Worm (Caenorhabditis elegans): Measurements from ENCODE around the gene T28A11.16.

ce11 chrV:3234887-3235286 is 24.1 kb downstream of the T28A11.16 start, which contains the start of gene K08D9.6:
- TF ChIP-seq nhr-28 (tag; optimal IDR thresholded peaks at IDR 0.05) (no peak), nhr-12 (tag; optimal IDR thresholded peaks at IDR 0.05) (no peak), nhr-237 (tag; optimal IDR thresholded peaks at IDR 0.05) (no peak), ztf-11 (tag; optimal IDR thresholded peaks at IDR 0.05) (no peak), cnd-1 (tag; optimal IDR thresholded peaks at IDR 0.05) (no peak), snpc-4 (tag; optimal IDR thresholded peaks at IDR 0.05) (no peak), unc-39 (tag; optimal IDR thresholded peaks at IDR 0.05) (no peak), pha-4 (tag; optimal IDR thresholded peaks at IDR 0.05) (no peak), flh-1 (GFP tag; optimal IDR thresholded peaks at IDR 0.05) (no peak), unc-62 (GFP tag; optimal IDR thresholded peaks at IDR 0.05) (no peak), lsy-2 (tag; optimal IDR thresholded peaks at IDR 0.05) (no peak)
